Worm (Caenorhabditis elegans) whole organism, mixed stage, embryonic: Measurements from ENCODE around the gene noca-2.

Source experiments
- cnd-1 ChIP-seq: fragments of 200-800 bp; sonication (Bioruptor generic); optimal IDR thresholded peaks from 2 replicates; lab custom pipeline; 2018; ENCODE audit warnings: mild to moderate bottlenecking, missing genetic modification characterization, missing compliant biosample characterization
- flh-1 ChIP-seq: fragments of 200-800 bp; sonication (Bioruptor generic); optimal IDR thresholded peaks from 2 replicates; lab custom pipeline; 2018; ENCODE audit warnings: mild to moderate bottlenecking, missing genetic modification characterization, moderate library complexity, missing compliant biosample characterization
- lsy-2 ChIP-seq: fragments of 150-350 bp; optimal IDR thresholded peaks from 2 replicates; lab custom pipeline; 2014; ENCODE audit warnings: missing biosample characterization, missing genetic modification characterization
- mep-1 ChIP-seq: fragments of 150-350 bp; optimal IDR thresholded peaks from 2 replicates; lab custom pipeline; 2017; ENCODE audit warnings: missing biosample characterization, missing genetic modification reagents, missing genetic modification characterization, inconsistent platforms
- mls-2 ChIP-seq: sonication (generic microtip); optimal IDR thresholded peaks from 2 replicates; lab custom pipeline; 2016; ENCODE audit warnings: mild to moderate bottlenecking, missing genetic modification characterization, moderate library complexity, missing compliant biosample characterization
- nhr-237 ChIP-seq: fragments of 150-350 bp; optimal IDR thresholded peaks from 2 replicates; lab custom pipeline; 2014; ENCODE audit warnings: missing biosample characterization, missing genetic modification characterization
- nhr-28 ChIP-seq: fragments of 150-350 bp; optimal IDR thresholded peaks from 2 replicates; lab custom pipeline; 2014; ENCODE audit warnings: missing biosample characterization, missing genetic modification characterization
- snpc-4 ChIP-seq: fragments of 150-350 bp; optimal IDR thresholded peaks from 2 replicates; lab custom pipeline; 2014; ENCODE audit warnings: missing biosample characterization, missing genetic modification characterization
- unc-62 ChIP-seq: fragments of 150-350 bp; optimal IDR thresholded peaks from 2 replicates; lab custom pipeline; 2014; ENCODE audit warnings: missing biosample characterization, missing genetic modification reagents, missing genetic modification characterization
- ztf-11 ChIP-seq: fragments of 150-350 bp; optimal IDR thresholded peaks from 2 replicates; lab custom pipeline; 2014; ENCODE audit warnings: missing biosample characterization, missing genetic modification characterization

- no peak for TF ChIP-seq unc-62
- TF ChIP-seq flh-1 (GFP tag; lab: Kevin White, UChicago), result no peak
- no peak for TF ChIP-seq ztf-11
- no peak for TF ChIP-seq cnd-1 (tag; lab: Kevin White, UChicago)
- TF ChIP-seq mls-2 (tag; lab: Kevin White, UChicago), result no peak
- TF ChIP-seq nhr-237 (tag; lab: Kevin White, UChicago), result peak; percentile 17
- no peak for TF ChIP-seq lsy-2
- no peak for TF ChIP-seq mep-1 (tag; lab: Kevin White, UChicago)
- no peak for TF ChIP-seq nhr-28 (tag; lab: Kevin White, UChicago)
- TF ChIP-seq snpc-4, result no peak
Observed at ce11 chrX:11718751-11719150, 51.8 kb downstream of the noca-2 start.
